Worm (Caenorhabditis elegans) whole organism, L1 larva: ENCODE results near the gene W08E12.2.
"Not testable (repeated sequence)": the region's sequence is repeated elsewhere in the genome, so short reads cannot be mapped to it uniquely, and the experiment has no call there.

Experiments used
- alr-1 ChIP-seq: fragments of 200-800 bp; sonication (Bioruptor generic); optimal IDR thresholded peaks from 2 replicates; lab custom pipeline; 2018; ENCODE audit warnings: borderline replicate concordance, mild to moderate bottlenecking, missing genetic modification characterization, missing compliant biosample characterization
- aly-2 ChIP-seq: fragments of 150-350 bp; optimal IDR thresholded peaks from 2 replicates; lab custom pipeline; 2014; ENCODE audit warnings: missing biosample characterization, missing genetic modification characterization
- fkh-10 ChIP-seq: sonication (generic microtip); optimal IDR thresholded peaks from 2 replicates; lab custom pipeline; 2017; ENCODE audit warnings: missing biosample characterization, missing genetic modification reagents, missing genetic modification characterization
- fos-1 ChIP-seq: fragments of 150-350 bp; optimal IDR thresholded peaks from 2 replicates; lab custom pipeline; 2014; ENCODE audit warnings: missing biosample characterization, missing genetic modification characterization
- nhr-11 ChIP-seq: fragments of 150-350 bp; optimal IDR thresholded peaks from 2 replicates; lab custom pipeline; 2014; ENCODE audit warnings: missing biosample characterization, missing genetic modification characterization

ce11 chrIV:3313311-3313710, 7.6 kb downstream of the W08E12.2 start:
- TF ChIP-seq fos-1 (tag; lab: Kevin White, UChicago); nhr-11 (tag; lab: Kevin White, UChicago); alr-1 (tag; lab: Kevin White, UChicago); aly-2 (tag; lab: Kevin White, UChicago); fkh-10 (GFP tag; lab: Kevin White, UChicago): not testable (repeated sequence)
